Worm (Caenorhabditis elegans): Measurements from ENCODE around the gene helq-1.

DNA sequence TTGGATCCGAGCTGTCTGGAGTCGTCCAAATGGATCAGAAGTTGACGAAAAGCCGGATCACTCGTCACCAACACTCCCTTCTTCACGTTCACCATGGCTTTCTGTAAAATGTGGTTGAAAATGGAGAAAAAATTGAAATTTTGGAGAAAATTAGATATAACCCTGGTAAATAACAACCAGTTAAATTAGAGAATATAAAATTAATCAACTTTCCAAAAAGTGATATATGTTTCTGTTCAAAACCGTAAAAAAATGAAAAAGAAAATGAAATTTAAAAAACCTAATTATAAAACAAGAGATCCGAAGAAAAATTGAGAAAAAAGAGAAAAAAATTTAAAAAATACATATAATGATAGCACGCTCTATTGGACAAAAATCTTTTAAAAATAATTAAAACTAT, 9.4 kb downstream of the helq-1 start, which contains the start of gene gtf-2H5:
- TF ChIP-seq T22C8.4 (GFP tag; IDR thresholded peaks at IDR 0.05) (no peak), ref-1 (GFP tag; conservative IDR thresholded peaks at IDR 0.05) (no peak), flt-1 (GFP tag; IDR thresholded peaks at IDR 0.05) (no peak), klf-2 (GFP tag; conservative IDR thresholded peaks at IDR 0.05) (no peak)

Data from whole organism, midembryonic.